Fruit fly (Drosophila melanogaster) whole organism, embryonic: ENCODE measurements around the gene CG5381.

ENCODE experiments used
- Ada2b ChIP-seq: fragments of 200-800 bp; sonication (Bioruptor generic); IDR thresholded peaks from 2 replicates; pipeline ENCODE4 v1.3.6; 2022; ENCODE audit warnings: missing biosample characterization, missing genetic modification characterization
- Bteb2 ChIP-seq: fragments of 200-800 bp; sonication (Bioruptor generic); optimal IDR thresholded peaks from 2 replicates; lab custom pipeline; 2016; ENCODE audit warnings: missing biosample characterization, missing genetic modification characterization
- CG10147 ChIP-seq: fragments of 200-800 bp; sonication (Bioruptor generic); optimal IDR thresholded peaks from 2 replicates; lab custom pipeline; 2019; ENCODE audit warnings: missing biosample characterization, mild to moderate bottlenecking, missing genetic modification characterization, moderate library complexity
- CG1024 ChIP-seq: fragments of 200-800 bp; sonication (Bioruptor generic); IDR thresholded peaks from 2 replicates; pipeline ENCODE4 v1.3.6; 2022; ENCODE audit warnings: missing biosample characterization, missing genetic modification characterization
- CG13287 ChIP-seq: fragments of 200-800 bp; sonication (Bioruptor generic); IDR thresholded peaks from 2 replicates; pipeline ENCODE4 v1.3.6; 2022; ENCODE audit warnings: missing biosample characterization, missing genetic modification characterization; ENCODE audit not compliant: partially characterized antibody
- CG15479 ChIP-seq: fragments of 200-800 bp; sonication (Bioruptor generic); optimal IDR thresholded peaks from 3 replicates; lab custom pipeline; 2019; ENCODE audit warnings: missing biosample characterization, mild to moderate bottlenecking, missing genetic modification characterization, moderate library complexity
- CG31224 ChIP-seq: fragments of 200-800 bp; sonication (Bioruptor generic); IDR thresholded peaks from 2 replicates; pipeline ENCODE4 v1.3.6; 2022; ENCODE audit warnings: missing biosample characterization, missing genetic modification characterization
- CG34224 ChIP-seq: fragments of 200-800 bp; sonication (Bioruptor generic); IDR thresholded peaks from 3 replicates; pipeline ENCODE4 v1.3.6; 2022; ENCODE audit warnings: missing biosample characterization, missing genetic modification characterization; ENCODE audit not compliant: partially characterized antibody
- CG3838 ChIP-seq: fragments of 200-800 bp; sonication (Bioruptor generic); optimal IDR thresholded peaks from 3 replicates; lab custom pipeline; 2016; ENCODE audit warnings: missing biosample characterization, missing genetic modification characterization
- CG6254 ChIP-seq: fragments of 200-800 bp; sonication (Bioruptor generic); optimal IDR thresholded peaks from 3 replicates; lab custom pipeline; 2017; ENCODE audit warnings: mild to moderate bottlenecking, missing biosample characterization, missing genetic modification reagents, missing genetic modification characterization
- CG6272 ChIP-seq: fragments of 200-800 bp; sonication (Bioruptor generic); IDR thresholded peaks from 2 replicates; pipeline ENCODE4 v1.3.6; 2022; ENCODE audit warnings: missing biosample characterization, missing genetic modification characterization
- CG9727 ChIP-seq: fragments of 200-800 bp; sonication (Bioruptor generic); optimal IDR thresholded peaks from 3 replicates; lab custom pipeline; 2017; ENCODE audit warnings: missing biosample characterization, mild to moderate bottlenecking, missing genetic modification characterization
- Dbx ChIP-seq: fragments of 200-800 bp; sonication (Bioruptor generic); IDR thresholded peaks from 3 replicates; pipeline ENCODE4 v1.3.6; 2022; ENCODE audit warnings: missing biosample characterization, missing genetic modification characterization
- Dp ChIP-seq: fragments of 200-800 bp; sonication (Bioruptor generic); optimal IDR thresholded peaks from 2 replicates; lab custom pipeline; 2018; ENCODE audit warnings: missing biosample characterization, mild to moderate bottlenecking, missing genetic modification characterization, moderate library complexity
- E2f2 ChIP-seq: fragments of 200-800 bp; sonication (Bioruptor generic); IDR thresholded peaks from 2 replicates; pipeline ENCODE4 v1.3.6; 2022; ENCODE audit warnings: missing biosample characterization, missing genetic modification characterization
- Fer2 ChIP-seq: fragments of 200-800 bp; sonication (Bioruptor generic); optimal IDR thresholded peaks from 2 replicates; lab custom pipeline; 2018; ENCODE audit warnings: missing biosample characterization, mild to moderate bottlenecking, missing genetic modification characterization, moderate library complexity
- Gug ChIP-seq: fragments of 200-800 bp; sonication (Bioruptor generic); IDR thresholded peaks from 4 replicates; pipeline ENCODE4 v1.3.6; 2022; ENCODE audit warnings: missing biosample characterization, missing genetic modification characterization
- HHEX ChIP-seq: fragments of 200-800 bp; sonication (Bioruptor generic); optimal IDR thresholded peaks from 3 replicates; lab custom pipeline; 2017; ENCODE audit warnings: missing biosample characterization, mild to moderate bottlenecking, missing genetic modification characterization, missing genetic modification reagents
- HLH3B ChIP-seq: fragments of 200-800 bp; sonication (Bioruptor generic); IDR thresholded peaks from 2 replicates; pipeline ENCODE4 v1.3.6; 2022; ENCODE audit warnings: missing biosample characterization, missing genetic modification characterization
- HLH4C ChIP-seq: fragments of 200-800 bp; sonication (Bioruptor generic); IDR thresholded peaks from 3 replicates; pipeline ENCODE4 v1.3.6; 2022; ENCODE audit warnings: missing biosample characterization, missing genetic modification characterization; ENCODE audit not compliant: partially characterized antibody
- Hr3 ChIP-seq: fragments of 200-800 bp; sonication (Bioruptor generic); optimal IDR thresholded peaks from 3 replicates; lab custom pipeline; 2016; ENCODE audit warnings: missing biosample characterization, missing genetic modification characterization
- Hr39 ChIP-seq: fragments of >200 bp; optimal IDR thresholded peaks from 2 replicates; lab custom pipeline; 2017
- Hr51 ChIP-seq, 2 experiments: fragments of 200-800 bp; sonication (Bioruptor generic); optimal IDR thresholded peaks; 2 replicates in 1 of 2; 3 replicates in 1 of 2; lab custom pipeline; 2016 to 2018; ENCODE audit warnings: missing biosample characterization in 2 of 2, missing genetic modification characterization in 2 of 2, mild to moderate bottlenecking in 1 of 2, moderate library complexity in 1 of 2
- Lhr ChIP-seq: fragments of 200-800 bp; sonication (Bioruptor generic); optimal IDR thresholded peaks from 3 replicates; lab custom pipeline; 2017; ENCODE audit warnings: mild to moderate bottlenecking, missing biosample characterization, missing genetic modification reagents, missing genetic modification characterization
- NC2α ChIP-seq: fragments of 200-800 bp; sonication (Bioruptor generic); optimal IDR thresholded peaks from 2 replicates; lab custom pipeline; 2016; ENCODE audit warnings: missing biosample characterization, missing genetic modification characterization
- NFAT ChIP-seq: fragments of 200-800 bp; sonication (Bioruptor generic); IDR thresholded peaks from 2 replicates; pipeline ENCODE4 v1.3.6; 2022; ENCODE audit warnings: missing biosample characterization, missing genetic modification characterization
- Nf-YB ChIP-seq: fragments of 200-800 bp; sonication (Bioruptor generic); optimal IDR thresholded peaks from 3 replicates; lab custom pipeline; 2019; ENCODE audit warnings: missing biosample characterization, mild to moderate bottlenecking, missing genetic modification characterization, moderate library complexity
- Optix ChIP-seq: fragments of 200-800 bp; sonication (Bioruptor generic); IDR thresholded peaks from 3 replicates; pipeline ENCODE4 v1.3.6; 2022; ENCODE audit warnings: missing biosample characterization, missing genetic modification characterization
- Side ChIP-seq: fragments of 200-800 bp; sonication (Bioruptor generic); optimal IDR thresholded peaks from 2 replicates; lab custom pipeline; 2016; ENCODE audit warnings: missing biosample characterization, missing genetic modification characterization
- Sox102F ChIP-seq: fragments of 200-800 bp; sonication (Bioruptor generic); optimal IDR thresholded peaks from 2 replicates; lab custom pipeline; 2018; ENCODE audit warnings: missing biosample characterization, mild to moderate bottlenecking, missing genetic modification characterization, moderate library complexity
- Xrp1 ChIP-seq: fragments of 200-800 bp; sonication (Bioruptor generic); IDR thresholded peaks from 2 replicates; pipeline ENCODE4 v1.3.6; 2022; ENCODE audit warnings: missing biosample characterization, missing genetic modification characterization
- amos ChIP-seq: fragments of 200-800 bp; sonication (Bioruptor generic); IDR thresholded peaks from 2 replicates; pipeline ENCODE4 v1.3.6; 2022; ENCODE audit warnings: missing biosample characterization, missing genetic modification characterization; ENCODE audit not compliant: partially characterized antibody
- corto ChIP-seq: fragments of 200-800 bp; sonication (Bioruptor generic); optimal IDR thresholded peaks from 2 replicates; lab custom pipeline; 2016; ENCODE audit warnings: missing biosample characterization, mild to moderate bottlenecking, missing genetic modification characterization, moderate library complexity
- dati ChIP-seq: fragments of 200-800 bp; sonication (Bioruptor generic); IDR thresholded peaks from 2 replicates; pipeline ENCODE4 v1.3.6; 2022; ENCODE audit warnings: missing biosample characterization, missing genetic modification characterization
- dpn ChIP-seq, 2 experiments: fragments of 200-800 bp; sonication (Bioruptor generic); optimal IDR thresholded peaks; 3 replicates each; lab custom pipeline; 2016; ENCODE audit warnings: missing biosample characterization in 2 of 2, missing genetic modification characterization in 2 of 2
- fd96Cb ChIP-seq: fragments of 200-800 bp; sonication (Bioruptor generic); optimal IDR thresholded peaks from 2 replicates; lab custom pipeline; 2018; ENCODE audit warnings: missing biosample characterization, mild to moderate bottlenecking, missing genetic modification characterization, moderate library complexity
- knrl ChIP-seq: fragments of 200-800 bp; sonication (Bioruptor generic); IDR thresholded peaks from 3 replicates; pipeline ENCODE4 v1.3.6; 2022; ENCODE audit warnings: missing biosample characterization, missing genetic modification characterization; ENCODE audit not compliant: partially characterized antibody
- pb ChIP-seq: fragments of 200-800 bp; sonication (Bioruptor generic); optimal IDR thresholded peaks from 3 replicates; lab custom pipeline; 2016; ENCODE audit warnings: missing biosample characterization, missing genetic modification characterization
- rib ChIP-seq: fragments of 200-800 bp; sonication (Bioruptor generic); IDR thresholded peaks from 2 replicates; pipeline ENCODE4 v1.3.6; 2022; ENCODE audit warnings: missing biosample characterization, missing genetic modification characterization
- ro ChIP-seq: fragments of 200-800 bp; sonication (Bioruptor generic); IDR thresholded peaks from 2 replicates; pipeline ENCODE4 v1.3.6; 2022; ENCODE audit warnings: missing biosample characterization, missing genetic modification characterization
- row ChIP-seq: fragments of 200-800 bp; sonication (Bioruptor generic); IDR thresholded peaks from 3 replicates; pipeline ENCODE4 v1.3.6; 2022; ENCODE audit warnings: missing biosample characterization, missing genetic modification characterization
- salm ChIP-seq: fragments of 200-800 bp; sonication (Bioruptor generic); optimal IDR thresholded peaks from 2 replicates; lab custom pipeline; 2018; ENCODE audit warnings: missing biosample characterization, mild to moderate bottlenecking, missing genetic modification characterization
- scrt ChIP-seq: fragments of 200-800 bp; sonication (Bioruptor generic); optimal IDR thresholded peaks from 2 replicates; lab custom pipeline; 2018; ENCODE audit warnings: missing biosample characterization, mild to moderate bottlenecking, missing genetic modification characterization, moderate library complexity
- slbo ChIP-seq: fragments of 200-800 bp; sonication (Bioruptor generic); IDR thresholded peaks from 2 replicates; pipeline ENCODE4 v1.3.6; 2022; ENCODE audit warnings: missing biosample characterization, missing genetic modification characterization
- sna ChIP-seq: fragments of 200-800 bp; sonication (Bioruptor generic); IDR thresholded peaks from 2 replicates; pipeline ENCODE4 v1.3.6; 2022; ENCODE audit warnings: missing biosample characterization, missing genetic modification characterization; ENCODE audit not compliant: partially characterized antibody
- ssp ChIP-seq: fragments of 200-800 bp; sonication (Bioruptor generic); IDR thresholded peaks from 2 replicates; pipeline ENCODE4 v1.3.6; 2022; ENCODE audit warnings: missing biosample characterization, missing genetic modification characterization
- tap ChIP-seq: fragments of 200-800 bp; optimal IDR thresholded peaks from 3 replicates; lab custom pipeline; 2019; ENCODE audit warnings: missing biosample characterization, mild to moderate bottlenecking, missing genetic modification characterization, moderate library complexity
- trem ChIP-seq: fragments of 200-800 bp; optimal IDR thresholded peaks from 3 replicates; lab custom pipeline; 2019; ENCODE audit warnings: missing biosample characterization, mild to moderate bottlenecking, missing genetic modification characterization, moderate library complexity
- tx ChIP-seq: fragments of 200-800 bp; sonication (Bioruptor generic); optimal IDR thresholded peaks from 2 replicates; lab custom pipeline; 2016; ENCODE audit warnings: missing biosample characterization, missing genetic modification characterization
- wdn ChIP-seq: fragments of 200-800 bp; sonication (Bioruptor generic); IDR thresholded peaks from 2 replicates; pipeline ENCODE4 v1.3.6; 2022; ENCODE audit warnings: missing biosample characterization, missing genetic modification characterization
- zf30C ChIP-seq: fragments of 200-800 bp; sonication (Bioruptor generic); optimal IDR thresholded peaks from 3 replicates; lab custom pipeline; 2018; ENCODE audit warnings: missing biosample characterization, mild to moderate bottlenecking, missing genetic modification characterization

CG5381 gene

DNA sequence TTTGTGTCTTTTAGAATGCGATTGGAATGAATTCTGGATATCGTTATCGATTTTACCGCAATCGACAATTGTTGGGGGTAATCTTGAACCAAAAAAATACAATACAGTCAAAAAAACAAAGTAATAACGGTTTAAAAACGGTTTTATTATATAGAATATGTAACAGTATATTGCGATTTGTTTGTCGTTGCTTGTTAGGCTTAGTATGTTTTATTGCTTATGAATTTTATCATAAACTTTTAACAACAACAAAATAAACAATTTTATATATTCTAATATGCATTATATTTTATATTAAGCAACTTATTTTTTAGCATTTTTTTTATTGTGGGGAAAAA lies 23.1 kb downstream of the CG5381 start, which contains the start of gene CYLD (continued):
- TF ChIP-seq wdn (GFP tag; lab: Robert Waterston, UW) (peak; percentile 36; the same call in 1 of the 2 replicates), row (GFP tag; lab: Robert Waterston, UW) (peak; percentile 77), NC2α (GFP tag; lab: Kevin White, UChicago) (no peak), salm (peak; percentile 63), NFAT (GFP tag; lab: Robert Waterston, UW) (no peak), CG6254 (GFP tag; lab: Kevin White, UChicago) (peak; percentile 21), HHEX (GFP tag; lab: Kevin White, UChicago) (peak; percentile 33), Sox102F (peak; percentile 84), ro (GFP tag; lab: Robert Waterston, UW) (no peak), ssp (GFP tag; lab: Robert Waterston, UW) (no peak), Bteb2 (peak; percentile 24), CG34224 (peak; percentile 35; the same call in 1 of the 3 replicates), sna (GFP tag; lab: Robert Waterston, UW) (no peak), CG31224 (no peak), Side (GFP tag; lab: Kevin White, UChicago) (no peak), Fer2 (tag; lab: Kevin White, UChicago) (peak; percentile 19), zf30C (peak; percentile 86), Optix (GFP tag; lab: Robert Waterston, UW) (no peak), slbo (GFP tag; lab: Robert Waterston, UW) (peak; percentile 77), corto (GFP tag; lab: Kevin White, UChicago) (no peak), CG13287 (GFP tag; lab: Robert Waterston, UW) (no peak; the same call in 1 of the 2 replicates), E2f2 (GFP tag; lab: Robert Waterston, UW) (peak; percentile 65), rib (GFP tag; lab: Robert Waterston, UW) (no peak), amos (GFP tag; lab: Robert Waterston, UW) (no peak), tap (tag; lab: Kevin White, UChicago) (peak; percentile 68), CG15479 (GFP tag; lab: Kevin White, UChicago) (no peak), Gug (GFP tag; lab: Robert Waterston, UW) (no peak), CG6272 (GFP tag; lab: Robert Waterston, UW) (no peak), Hr3 (GFP tag; lab: Kevin White, UChicago) (peak; percentile 71), knrl (GFP tag; lab: Robert Waterston, UW) (no peak), Dbx (GFP tag; lab: Robert Waterston, UW) (peak; percentile 57; the same call in 1 of the 3 replicates), Hr51 (GFP tag; optimal IDR thresholded peaks at IDR 0.05; lab: Kevin White, UChicago) (peak in 1 of 2 experiments; percentile 81), HLH3B (peak; percentile 44; the same call in 1 of the 2 replicates), tx (GFP tag; lab: Kevin White, UChicago) (peak; percentile 25), dati (no peak), Ada2b (GFP tag; lab: Robert Waterston, UW) (peak; percentile 40; the same call in 1 of the 2 replicates), Nf-YB (GFP tag; lab: Kevin White, UChicago) (peak; percentile 66), trem (tag; lab: Kevin White, UChicago) (peak; percentile 75), CG3838 (peak; percentile 35), Hr39 (lab: Kevin White, UChicago) (no peak), fd96Cb (peak; percentile 54), pb (GFP tag; lab: Kevin White, UChicago) (no peak), HLH4C (GFP tag; lab: Robert Waterston, UW) (no peak; the same call in 1 of the 3 replicates), CG10147 (GFP tag; lab: Kevin White, UChicago) (peak; percentile 61), dpn (GFP tag; optimal IDR thresholded peaks at IDR 0.05; lab: Kevin White, UChicago) (peak; percentile 24 to 73), Lhr (GFP tag; lab: Kevin White, UChicago) (peak; percentile 23), Xrp1 (GFP tag; lab: Robert Waterston, UW) (peak; percentile 76), CG1024 (GFP tag; lab: Robert Waterston, UW) (peak; percentile 44; the same call in 1 of the 2 replicates), Dp (GFP tag; lab: Kevin White, UChicago) (peak; percentile 15), CG9727 (GFP tag; lab: Kevin White, UChicago) (peak; percentile 72), scrt (GFP tag; lab: Kevin White, UChicago) (no peak)
